Fruit fly (Drosophila melanogaster): ENCODE results near the gene Inx7.

Inx7 gene

dm6 chrX:6985980-6986827 lies 7.2 kb downstream of the Inx7 start, which contains the start of gene bou:
Gene bou, plus strand, starts transcription at chrX:6986486.
- TF ChIP-seq Dif (GFP tag; optimal IDR thresholded peaks at IDR 0.05; ENCODE audit: partially characterized antibody): peak; percentile 33
- peak; percentile 55 for TF ChIP-seq Myc (optimal IDR thresholded peaks at IDR 0.05)
- TF ChIP-seq woc (GFP tag; optimal IDR thresholded peaks at IDR 0.05): no peak

dm6 chrX:6985182-6985851 lies 8.1 kb downstream of the Inx7 start:
- TF ChIP-seq woc (GFP tag; optimal IDR thresholded peaks at IDR 0.05) (peak; percentile 99), usp (GFP tag; optimal IDR thresholded peaks at IDR 0.05) (no peak), Hnf4 (GFP tag; optimal IDR thresholded peaks at IDR 0.05) (peak; percentile 94), br (GFP tag; optimal IDR thresholded peaks at IDR 0.05) (peak; percentile 96), pan (optimal IDR thresholded peaks at IDR 0.05) (peak; percentile 66), Mio (GFP tag; optimal IDR thresholded peaks at IDR 0.05) (no peak), OdsH (GFP tag; optimal IDR thresholded peaks at IDR 0.05) (peak; percentile 94), Hr78 (GFP tag; optimal IDR thresholded peaks at IDR 0.05) (no peak), jim (GFP tag; optimal IDR thresholded peaks at IDR 0.05) (peak; percentile 1), GATAd (GFP tag; optimal IDR thresholded peaks at IDR 0.05) (peak; percentile 23), fru (GFP tag; optimal IDR thresholded peaks at IDR 0.05) (peak; percentile 97), sv (GFP tag; optimal IDR thresholded peaks at IDR 0.05) (peak; percentile 57), Sp1 (GFP tag; optimal IDR thresholded peaks at IDR 0.05) (peak; percentile 95), CrebA (GFP tag; optimal IDR thresholded peaks at IDR 0.05; ENCODE audit: borderline replicate concordance) (peak; percentile 92), Dfd (GFP tag; optimal IDR thresholded peaks at IDR 0.05) (no peak), brk (GFP tag; optimal IDR thresholded peaks at IDR 0.05) (peak; percentile 80), Vsx2 (GFP tag; optimal IDR thresholded peaks at IDR 0.05; ENCODE audit: partially characterized antibody) (no peak), HLH106 (tag; optimal IDR thresholded peaks at IDR 0.05) (peak; percentile 94), CG9705 (GFP tag; optimal IDR thresholded peaks at IDR 0.05) (peak; percentile 75), foxo (GFP tag; optimal IDR thresholded peaks at IDR 0.05) (peak; percentile 47 to 95), CG32264 (GFP tag; optimal IDR thresholded peaks at IDR 0.05) (peak; percentile 90), dl (GFP tag; optimal IDR thresholded peaks at IDR 0.05; ENCODE audit: insufficient read depth in 1 of 2, partially characterized antibody in 2 of 2) (peak in 1 of 2 experiments; percentile 17), Hr83 (GFP tag; optimal IDR thresholded peaks at IDR 0.05; ENCODE audit: poor library complexity, severe bottlenecking) (no peak), Dif (GFP tag; optimal IDR thresholded peaks at IDR 0.05; ENCODE audit: partially characterized antibody) (peak; percentile 18), lola (GFP tag; optimal IDR thresholded peaks at IDR 0.05) (no peak), rgr (GFP tag; optimal IDR thresholded peaks at IDR 0.05) (peak; percentile 95), sage (GFP tag; optimal IDR thresholded peaks at IDR 0.05) (peak; percentile 86), psq (GFP tag; optimal IDR thresholded peaks at IDR 0.05) (peak; percentile 97), dmrt93B (GFP tag; optimal IDR thresholded peaks at IDR 0.05) (peak; percentile 81), ey (GFP tag; optimal IDR thresholded peaks at IDR 0.05) (peak; percentile 96), h (GFP tag; optimal IDR thresholded peaks at IDR 0.05) (peak; percentile 95), dsf (GFP tag; optimal IDR thresholded peaks at IDR 0.05; ENCODE audit: borderline replicate concordance) (peak; percentile 77), tai (GFP tag; optimal IDR thresholded peaks at IDR 0.05) (peak; percentile 92), Rel (GFP tag; optimal IDR thresholded peaks at IDR 0.05) (peak; percentile 88), Rel (tag; optimal IDR thresholded peaks at IDR 0.05) (peak; percentile 75), Jra (GFP tag; optimal IDR thresholded peaks at IDR 0.05) (peak; percentile 92), Myc (optimal IDR thresholded peaks at IDR 0.05) (no peak)
